Worm (Caenorhabditis elegans) whole organism, L4 larva: ENCODE measurements around the gene F22E5.1.

ENCODE experiments used
- D1046.2 ChIP-seq: fragments of 200-800 bp; sonication (Bioruptor generic); IDR thresholded peaks from 2 replicates; pipeline ENCODE4 v1.3.6; 2022; ENCODE audit warnings: missing genetic modification characterization, missing compliant biosample characterization
- F44E2.7 ChIP-seq: fragments of 200-800 bp; sonication (Bioruptor generic); IDR thresholded peaks from 2 replicates; pipeline ENCODE4 v2.1.2; 2022; ENCODE audit warnings: missing genetic modification characterization, missing compliant biosample characterization
- R02D3.7 ChIP-seq: fragments of 150-350 bp; sonication (generic microtip); optimal IDR thresholded peaks from 3 replicates; lab custom pipeline; 2014; ENCODE audit warnings: missing biosample characterization, missing genetic modification characterization
- Y105C5A.15 ChIP-seq: fragments of 200-800 bp; sonication (Bioruptor generic); IDR thresholded peaks from 2 replicates; pipeline ENCODE4 v1.3.6; 2022; ENCODE audit warnings: missing genetic modification characterization, missing compliant biosample characterization
- Y75B8A.6 ChIP-seq: fragments of 200-800 bp; sonication (Bioruptor generic); IDR thresholded peaks from 2 replicates; pipeline ENCODE4 v1.3.6; 2022; ENCODE audit warnings: missing genetic modification reagents, missing genetic modification characterization, missing compliant biosample characterization
- ZK337.2 ChIP-seq: fragments of 200-800 bp; sonication (Bioruptor generic); IDR thresholded peaks from 2 replicates; pipeline ENCODE4 v1.3.6; 2022; ENCODE audit warnings: missing genetic modification reagents, missing genetic modification characterization, missing compliant biosample characterization
- aha-1 ChIP-seq: fragments of 150-350 bp; peaks from one replicate; lab custom pipeline; 2014; ENCODE audit warnings: missing biosample characterization, missing genetic modification characterization
- ceh-20 ChIP-seq: fragments of 200-800 bp; sonication (Bioruptor generic); IDR thresholded peaks from 2 replicates; pipeline ENCODE4 v1.3.6; 2022; ENCODE audit warnings: missing genetic modification reagents, missing genetic modification characterization, missing compliant biosample characterization
- ceh-28 ChIP-seq: fragments of 150-350 bp; optimal IDR thresholded peaks from 2 replicates; lab custom pipeline; 2014; ENCODE audit warnings: missing biosample characterization, missing genetic modification reagents, missing genetic modification characterization
- ceh-32 ChIP-seq: sonication (generic microtip); optimal IDR thresholded peaks from 2 replicates; lab custom pipeline; 2016; ENCODE audit warnings: mild to moderate bottlenecking, missing genetic modification characterization, missing compliant biosample characterization; ENCODE audit not compliant: poor library complexity
- ceh-62 ChIP-seq: sonication (generic microtip); optimal IDR thresholded peaks from 2 replicates; lab custom pipeline; 2017; ENCODE audit warnings: missing biosample characterization, missing genetic modification characterization
- dmd-8 ChIP-seq: fragments of 200-800 bp; sonication (Bioruptor generic); IDR thresholded peaks from 2 replicates; pipeline ENCODE4 v1.3.6; 2022; ENCODE audit warnings: missing genetic modification characterization, missing compliant biosample characterization
- duxl-1 ChIP-seq: sonication (generic microtip); optimal IDR thresholded peaks from 2 replicates; lab custom pipeline; 2016; ENCODE audit warnings: mild to moderate bottlenecking, missing genetic modification characterization, moderate library complexity, missing compliant biosample characterization; ENCODE audit not compliant: poor library complexity
- egl-43 ChIP-seq: fragments of 200-800 bp; sonication (Bioruptor generic); IDR thresholded peaks from 2 replicates; pipeline ENCODE4 v1.3.6; 2022; ENCODE audit warnings: missing genetic modification reagents, missing genetic modification characterization, missing compliant biosample characterization
- fkh-10 ChIP-seq: fragments of 150-350 bp; optimal IDR thresholded peaks from 2 replicates; lab custom pipeline; 2014; ENCODE audit warnings: missing biosample characterization, missing genetic modification reagents, missing genetic modification characterization
- hif-1 ChIP-seq, 2 experiments: sonication (generic microtip); optimal IDR thresholded peaks; 2 replicates each; lab custom pipeline; 2016 to 2017; ENCODE audit warnings: missing compliant biosample characterization in 2 of 2, missing genetic modification characterization in 2 of 2, missing genetic modification reagents in 2 of 2, missing genotype in 2 of 2, mild to moderate bottlenecking in 1 of 2
- hlh-30 ChIP-seq: sonication (generic microtip); optimal IDR thresholded peaks from 2 replicates; lab custom pipeline; 2017; ENCODE audit warnings: antibody characterized with exemption, mild to moderate bottlenecking, missing genetic modification characterization, missing compliant biosample characterization; ENCODE audit not compliant: insufficient read depth
- jun-1 ChIP-seq: fragments of 150-350 bp; optimal IDR thresholded peaks from 2 replicates; lab custom pipeline; 2014; ENCODE audit warnings: missing biosample characterization, missing genetic modification reagents, missing genetic modification characterization
- lin-29 ChIP-seq: fragments of 200-800 bp; sonication (Bioruptor generic); IDR thresholded peaks from 2 replicates; pipeline ENCODE4 v1.3.6; 2022; ENCODE audit warnings: missing genetic modification reagents, missing genetic modification characterization, missing compliant biosample characterization
- mes-2 ChIP-seq: sonication (generic microtip); optimal IDR thresholded peaks from 2 replicates; lab custom pipeline; 2016; ENCODE audit warnings: missing genotype, mild to moderate bottlenecking, missing genetic modification characterization, missing compliant biosample characterization; ENCODE audit not compliant: poor library complexity, severe bottlenecking
- mxl-2 ChIP-seq: fragments of 200-800 bp; sonication (Bioruptor generic); conservative IDR thresholded peaks from 2 replicates; pipeline ENCODE4 v1.3.6; 2022; ENCODE audit warnings: missing genetic modification reagents, missing genetic modification characterization, missing compliant biosample characterization
- nhr-10 ChIP-seq: fragments of 150-350 bp; optimal IDR thresholded peaks from 2 replicates; lab custom pipeline; 2014; ENCODE audit warnings: missing biosample characterization, missing genetic modification characterization
- nhr-11 ChIP-seq: fragments of 150-350 bp; optimal IDR thresholded peaks from 2 replicates; lab custom pipeline; 2014; ENCODE audit warnings: missing biosample characterization, missing genetic modification characterization
- nhr-25 ChIP-seq: sonication (generic microtip); optimal IDR thresholded peaks from 2 replicates; lab custom pipeline; 2017; ENCODE audit warnings: missing genetic modification characterization, mild to moderate bottlenecking, missing compliant biosample characterization, antibody characterized with exemption, moderate library complexity, borderline replicate concordance; ENCODE audit not compliant: insufficient read depth
- nhr-48 ChIP-seq: sonication (generic microtip); optimal IDR thresholded peaks from 2 replicates; lab custom pipeline; 2016; ENCODE audit warnings: mild to moderate bottlenecking, missing genetic modification characterization, missing compliant biosample characterization
- nhr-76 ChIP-seq: fragments of 150-350 bp; optimal IDR thresholded peaks from 2 replicates; lab custom pipeline; 2014; ENCODE audit warnings: missing biosample characterization, missing genetic modification characterization
- pqm-1 ChIP-seq: sonication (generic microtip); optimal IDR thresholded peaks from 2 replicates; lab custom pipeline; 2017; ENCODE audit warnings: missing biosample characterization, missing genetic modification characterization
- rbr-2 ChIP-seq: sonication (generic microtip); optimal IDR thresholded peaks from 2 replicates; lab custom pipeline; 2016; ENCODE audit warnings: missing genotype, missing genetic modification characterization, missing compliant biosample characterization
- set-16 ChIP-seq: fragments of 200-800 bp; sonication (Bioruptor generic); IDR thresholded peaks from 2 replicates; pipeline ENCODE4 v1.3.6; 2022; ENCODE audit warnings: missing genetic modification reagents, missing genetic modification characterization, missing compliant biosample characterization
- tra-1 ChIP-seq: fragments of 200-800 bp; sonication (Bioruptor generic); IDR thresholded peaks from 2 replicates; pipeline ENCODE4 v1.3.6; 2022; ENCODE audit warnings: missing genetic modification reagents, missing genetic modification characterization, missing compliant biosample characterization
- unc-39 ChIP-seq: sonication (generic microtip); optimal IDR thresholded peaks from 2 replicates; lab custom pipeline; 2017; ENCODE audit warnings: missing biosample characterization, missing genetic modification characterization
- unc-62 ChIP-seq, 3 experiments: fragments of 150-350 bp in 1 of 3; sonication (generic microtip); optimal IDR thresholded peaks in 2 of 3; peaks in 1 of 3; 1 replicate in 1 of 3; 2 replicates in 2 of 3; lab custom pipeline; 2014 to 2017; ENCODE audit warnings: missing biosample characterization in 3 of 3, missing genetic modification characterization in 3 of 3, missing genetic modification reagents in 3 of 3, missing genotype in 1 of 3
- vab-7 ChIP-seq: fragments of 200-800 bp; sonication (Bioruptor generic); IDR thresholded peaks from 2 replicates; pipeline ENCODE4 v1.3.6; 2022; ENCODE audit warnings: missing genetic modification reagents, missing genetic modification characterization, missing compliant biosample characterization

F22E5.1 gene

DNA sequence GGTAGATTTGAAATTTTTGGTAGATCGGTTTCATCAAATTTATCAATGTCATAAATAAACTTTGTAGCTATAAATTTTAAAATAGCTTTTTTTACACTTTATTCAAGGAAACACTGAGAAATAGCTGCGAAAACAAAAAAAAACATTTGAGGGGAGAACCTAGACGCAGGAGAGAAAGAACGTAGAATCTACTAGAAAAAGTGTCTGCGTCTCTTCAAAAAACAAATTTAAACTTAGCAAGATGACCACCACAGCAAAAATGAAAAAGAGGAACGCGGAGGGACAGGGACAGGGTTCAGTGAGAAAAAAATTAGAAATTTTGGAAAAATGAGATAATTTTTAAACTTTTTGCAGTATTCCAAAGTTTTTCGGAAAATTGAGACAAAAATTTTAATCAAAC lies 24.6 kb upstream of the F22E5.1 start (continued):
- no peak for TF ChIP-seq Y75B8A.6
- TF ChIP-seq jun-1 (tag; lab: Kevin White, UChicago), result no peak
- no peak for TF ChIP-seq tra-1 (GFP tag; lab: Robert Waterston, UW)
- no peak for TF ChIP-seq mes-2 (tag; lab: Kevin White, UChicago)

DNA sequence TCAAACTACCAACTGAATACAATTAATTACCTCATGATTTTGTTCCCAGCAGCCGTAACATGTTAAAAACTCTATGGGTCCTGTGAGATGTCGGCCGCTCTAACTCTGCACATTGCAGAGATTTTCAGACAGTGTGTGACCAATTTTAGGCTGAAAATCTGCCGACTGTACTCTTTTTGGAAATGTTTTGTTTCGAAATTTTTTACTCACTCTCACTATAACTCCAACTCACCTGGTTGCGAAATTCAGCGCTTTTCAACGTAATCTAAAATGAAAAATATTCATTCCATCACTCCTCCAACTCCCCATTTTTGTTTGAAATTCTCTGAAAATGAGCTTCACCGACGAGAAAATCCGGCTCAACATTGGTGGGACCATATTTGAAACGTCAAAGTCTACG lies 24.0 kb upstream of the F22E5.1 start, which contains the start of the genes F22E5.13 and F22E5.6:
TSS of gene F22E5.13 (minus strand) at position 101 of the 400 bp plus-strand sequence.
TSS of gene F22E5.6 (plus strand) at position 297 of the 400 bp plus-strand sequence.
- no peak for TF ChIP-seq rbr-2 (tag; lab: Kevin White, UChicago)
- no peak for TF ChIP-seq Y75B8A.6
- no peak for TF ChIP-seq hif-1 (tag; optimal IDR thresholded peaks at IDR 0.05; lab: Kevin White, UChicago)
- no peak for TF ChIP-seq nhr-25 (tag; lab: Kevin White, UChicago)
- no peak for TF ChIP-seq nhr-48 (tag; lab: Kevin White, UChicago)
- no peak for TF ChIP-seq pqm-1 (tag; lab: Kevin White, UChicago)
- no peak for TF ChIP-seq nhr-11 (tag; lab: Kevin White, UChicago)
- no peak for TF ChIP-seq ZK337.2 (GFP tag; lab: Robert Waterston, UW)
- no peak for TF ChIP-seq lin-29 (GFP tag; lab: Robert Waterston, UW)
- TF ChIP-seq aha-1 (tag; lab: Kevin White, UChicago), result no peak
- TF ChIP-seq dmd-8, result no peak
- TF ChIP-seq R02D3.7 (tag; lab: Kevin White, UChicago), result no peak
- no peak for TF ChIP-seq nhr-76 (tag; lab: Kevin White, UChicago)
- no peak for TF ChIP-seq fkh-10 (GFP tag; lab: Kevin White, UChicago)
- TF ChIP-seq ceh-32 (tag; lab: Kevin White, UChicago), result no peak

DNA sequence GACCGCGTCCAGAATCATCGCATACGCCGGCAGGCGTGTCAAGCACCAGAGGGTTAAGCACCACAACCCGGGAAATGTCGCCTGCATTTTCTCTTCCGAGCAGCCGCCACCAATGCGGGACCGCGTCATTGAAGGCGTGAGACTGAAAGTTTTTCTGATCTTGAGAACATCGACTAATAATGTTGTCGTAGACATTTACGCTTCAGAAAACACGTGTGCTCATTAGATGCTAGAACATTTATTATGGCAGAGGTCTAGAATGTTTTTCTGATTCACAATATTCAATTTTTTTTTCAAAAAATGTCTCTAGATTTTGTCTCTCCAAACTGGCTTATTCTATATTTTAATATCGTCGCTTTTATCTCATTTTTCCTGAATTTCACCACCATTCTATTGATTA lies 17.0 kb upstream of the F22E5.1 start, which contains the start of gene sri-47:
TSS of gene sri-47 (plus strand) at position 301 of the 400 bp plus-strand sequence.
- TF ChIP-seq unc-39, result no peak
- 0 out of 2 replicates have a peak, but pooled peaks have one; percentile 39 for TF ChIP-seq D1046.2 (GFP tag; lab: Robert Waterston, UW)
- TF ChIP-seq unc-62 (GFP tag; optimal IDR thresholded peaks at IDR 0.05 in 1 of 2; lab: Kevin White, UChicago), result peak in 1 of 2 experiments; percentile 85
- TF ChIP-seq unc-62 (tag; optimal IDR thresholded peaks at IDR 0.05; lab: Kevin White, UChicago), result no peak
- 0 out of 2 replicates have a peak, but pooled peaks have one; percentile 23 for TF ChIP-seq set-16 (GFP tag; lab: Robert Waterston, UW)

ce11 chrII:2659364-2659763 lies 14.2 kb upstream of the F22E5.1 start, which contains the start of gene gcy-21:
gcy-21 (plus strand) TSS chrII:2659664.
- TF ChIP-seq mxl-2 (GFP tag; lab: Robert Waterston, UW), result no peak
- no peak for TF ChIP-seq nhr-11 (tag; lab: Kevin White, UChicago)
- no peak for TF ChIP-seq Y105C5A.15 (GFP tag; lab: Robert Waterston, UW)
- TF ChIP-seq nhr-10 (tag; lab: Kevin White, UChicago), result no peak
- no peak for TF ChIP-seq vab-7 (GFP tag; lab: Robert Waterston, UW)
- no peak for TF ChIP-seq ceh-20 (GFP tag; lab: Robert Waterston, UW)
- no peak for TF ChIP-seq dmd-8
- no peak for TF ChIP-seq egl-43 (GFP tag; lab: Robert Waterston, UW)
- TF ChIP-seq ceh-28 (tag; lab: Kevin White, UChicago), result no peak
- no peak for TF ChIP-seq hlh-30 (tag; lab: Kevin White, UChicago)
- TF ChIP-seq F44E2.7 (GFP tag; lab: Robert Waterston, UW), result no peak
- no peak for TF ChIP-seq unc-62 (GFP tag; optimal IDR thresholded peaks at IDR 0.05 in 1 of 2; lab: Kevin White, UChicago)
- no peak for TF ChIP-seq unc-62 (tag; optimal IDR thresholded peaks at IDR 0.05; lab: Kevin White, UChicago)
- TF ChIP-seq aha-1 (tag; lab: Kevin White, UChicago), result no peak
- no peak for TF ChIP-seq duxl-1 (tag; lab: Kevin White, UChicago)
- TF ChIP-seq ceh-62, result no peak
